Fruit fly (Drosophila melanogaster) whole organism, embryonic: Measurements from ENCODE around the gene Rab19.
A peak's percentile ranks its signal among the peaks of the same experiment; 100 is the strongest.

Experiments
- CG10462 ChIP-seq: fragments of 200-800 bp; sonication (Bioruptor generic); optimal IDR thresholded peaks from 2 replicates; lab custom pipeline; 2016; ENCODE audit warnings: missing biosample characterization, missing genetic modification characterization
- CG12071 ChIP-seq: fragments of 200-800 bp; sonication (Bioruptor generic); optimal IDR thresholded peaks from 3 replicates; lab custom pipeline; 2018; ENCODE audit warnings: missing biosample characterization, mild to moderate bottlenecking, missing genetic modification characterization
- CG12155 ChIP-seq: fragments of 200-800 bp; sonication (Bioruptor generic); optimal IDR thresholded peaks from 3 replicates; lab custom pipeline; 2016; ENCODE audit warnings: missing biosample characterization, missing genetic modification characterization
- CG13287 ChIP-seq: fragments of 200-800 bp; sonication (Bioruptor generic); IDR thresholded peaks from 2 replicates; pipeline ENCODE4 v1.3.6; 2022; ENCODE audit warnings: missing biosample characterization, missing genetic modification characterization; ENCODE audit not compliant: partially characterized antibody
- CG13775 ChIP-seq: fragments of 200-800 bp; sonication (Bioruptor generic); optimal IDR thresholded peaks from 3 replicates; lab custom pipeline; 2017; ENCODE audit warnings: missing biosample characterization, mild to moderate bottlenecking, missing genetic modification characterization
- CG14710 ChIP-seq: fragments of 200-800 bp; sonication (Bioruptor generic); optimal IDR thresholded peaks from 3 replicates; lab custom pipeline; 2019; ENCODE audit warnings: missing biosample characterization, mild to moderate bottlenecking, missing genetic modification characterization, moderate library complexity
- CG14860 ChIP-seq: fragments of 200-800 bp; sonication (Bioruptor generic); IDR thresholded peaks from 3 replicates; pipeline ENCODE4 v1.3.6; 2022; ENCODE audit warnings: missing biosample characterization, missing genetic modification characterization; ENCODE audit not compliant: partially characterized antibody
- CG15011 ChIP-seq: fragments of 200-800 bp; sonication (Bioruptor generic); optimal IDR thresholded peaks from 3 replicates; lab custom pipeline; 2018; ENCODE audit warnings: missing biosample characterization, mild to moderate bottlenecking, missing genetic modification characterization
- CG1529 ChIP-seq: fragments of 200-800 bp; sonication (Bioruptor generic); optimal IDR thresholded peaks from 3 replicates; lab custom pipeline; 2018; ENCODE audit warnings: missing biosample characterization, missing genetic modification characterization
- CG16779 ChIP-seq: fragments of 200-800 bp; sonication (Bioruptor generic); IDR thresholded peaks from 2 replicates; pipeline ENCODE4 v1.3.6; 2022; ENCODE audit warnings: missing biosample characterization, missing genetic modification characterization
- CG17361 ChIP-seq: fragments of 200-800 bp; sonication (Bioruptor generic); IDR thresholded peaks from 3 replicates; pipeline ENCODE4 v1.3.6; 2022; ENCODE audit warnings: missing biosample characterization, missing genetic modification characterization
- CG2120 ChIP-seq: fragments of 200-800 bp; sonication (Bioruptor generic); optimal IDR thresholded peaks from 3 replicates; lab custom pipeline; 2016; ENCODE audit warnings: missing biosample characterization, missing genetic modification characterization
- CG2129 ChIP-seq: fragments of 200-800 bp; sonication (Bioruptor generic); IDR thresholded peaks from 2 replicates; pipeline ENCODE4 v1.3.6; 2022; ENCODE audit warnings: missing biosample characterization, missing genetic modification characterization; ENCODE audit not compliant: partially characterized antibody
- CG34422 ChIP-seq: fragments of 200-800 bp; sonication (Bioruptor generic); IDR thresholded peaks from 3 replicates; pipeline ENCODE4 v1.3.6; 2022; ENCODE audit warnings: missing biosample characterization, missing genetic modification characterization
- CG6791 ChIP-seq: fragments of 200-800 bp; sonication (Bioruptor generic); IDR thresholded peaks from 3 replicates; pipeline ENCODE4 v1.3.6; 2022; ENCODE audit warnings: missing biosample characterization, missing genetic modification characterization; ENCODE audit not compliant: partially characterized antibody
- CG7839 ChIP-seq: fragments of 200-800 bp; sonication (Bioruptor generic); optimal IDR thresholded peaks from 3 replicates; lab custom pipeline; 2018; ENCODE audit warnings: missing biosample characterization, mild to moderate bottlenecking, missing genetic modification characterization, moderate library complexity
- CG9727 ChIP-seq: fragments of 200-800 bp; sonication (Bioruptor generic); optimal IDR thresholded peaks from 3 replicates; lab custom pipeline; 2017; ENCODE audit warnings: missing biosample characterization, mild to moderate bottlenecking, missing genetic modification characterization
- Dad ChIP-seq: fragments of 200-800 bp; sonication (Bioruptor generic); optimal IDR thresholded peaks from 3 replicates; lab custom pipeline; 2016; ENCODE audit warnings: missing biosample characterization, missing genetic modification characterization
- Deaf1 ChIP-seq: fragments of 200-800 bp; optimal IDR thresholded peaks from 3 replicates; lab custom pipeline; 2019; ENCODE audit warnings: missing biosample characterization, mild to moderate bottlenecking, missing genetic modification characterization, moderate library complexity
- Drgx ChIP-seq: fragments of 200-800 bp; sonication (Bioruptor generic); IDR thresholded peaks from 2 replicates; pipeline ENCODE4 v1.3.6; 2022; ENCODE audit warnings: missing biosample characterization, missing genetic modification characterization
- ERR ChIP-seq: fragments of 200-800 bp; sonication (Bioruptor generic); optimal IDR thresholded peaks from 2 replicates; lab custom pipeline; 2016; ENCODE audit warnings: missing biosample characterization, missing genetic modification characterization
- Eip74EF ChIP-seq, 2 experiments: fragments of 200-800 bp in 1 of 2; fragments of >200 bp in 1 of 2; sonication (Bioruptor generic) in 1 of 2; optimal IDR thresholded peaks; 2 replicates each; lab custom pipeline; 2017 to 2019; ENCODE audit warnings: missing biosample characterization in 2 of 2, missing genetic modification characterization in 2 of 2, mild to moderate bottlenecking in 1 of 2, moderate library complexity in 1 of 2
- H15 ChIP-seq: fragments of 200-800 bp; sonication (Bioruptor generic); IDR thresholded peaks from 3 replicates; pipeline ENCODE4 v1.3.6; 2022; ENCODE audit warnings: missing biosample characterization, missing genetic modification characterization
- HLH54F ChIP-seq: fragments of 200-800 bp; sonication (Bioruptor generic); optimal IDR thresholded peaks from 3 replicates; lab custom pipeline; 2016; ENCODE audit warnings: missing biosample characterization, missing genetic modification characterization
- Hand ChIP-seq: fragments of 200-800 bp; sonication (Bioruptor generic); optimal IDR thresholded peaks from 2 replicates; lab custom pipeline; 2017; ENCODE audit warnings: mild to moderate bottlenecking, missing biosample characterization, missing genetic modification reagents, missing genetic modification characterization
- Meics ChIP-seq: fragments of 200-800 bp; sonication (Bioruptor generic); optimal IDR thresholded peaks from 2 replicates; lab custom pipeline; 2017; ENCODE audit warnings: missing biosample characterization, mild to moderate bottlenecking, missing genetic modification characterization
- NfI ChIP-seq: fragments of 200-800 bp; sonication (Bioruptor generic); optimal IDR thresholded peaks from 3 replicates; lab custom pipeline; 2018; ENCODE audit warnings: missing biosample characterization, mild to moderate bottlenecking, missing genetic modification characterization, moderate library complexity
- Opbp ChIP-seq: fragments of 200-800 bp; sonication (Bioruptor generic); IDR thresholded peaks from 3 replicates; pipeline ENCODE4 v1.3.6; 2022; ENCODE audit warnings: missing biosample characterization, missing genetic modification characterization; ENCODE audit not compliant: partially characterized antibody
- Rfx ChIP-seq: fragments of 200-800 bp; sonication (Bioruptor generic); IDR thresholded peaks from 2 replicates; pipeline ENCODE4 v1.3.6; 2022; ENCODE audit warnings: missing biosample characterization, missing genetic modification characterization
- Side ChIP-seq: fragments of 200-800 bp; sonication (Bioruptor generic); optimal IDR thresholded peaks from 2 replicates; lab custom pipeline; 2016; ENCODE audit warnings: missing biosample characterization, missing genetic modification characterization
- Sin3A ChIP-seq: fragments of >200 bp; optimal IDR thresholded peaks from 2 replicates; lab custom pipeline; 2018
- aop ChIP-seq: fragments of 200-800 bp; sonication (Bioruptor generic); IDR thresholded peaks from 2 replicates; pipeline ENCODE4 v1.3.6; 2022; ENCODE audit warnings: missing biosample characterization, missing genetic modification characterization
- ato ChIP-seq: fragments of 200-800 bp; sonication (Bioruptor generic); IDR thresholded peaks from 2 replicates; pipeline ENCODE4 v1.3.6; 2022; ENCODE audit warnings: missing biosample characterization, missing genetic modification characterization; ENCODE audit not compliant: partially characterized antibody
- caup ChIP-seq: fragments of 200-800 bp; sonication (Bioruptor generic); optimal IDR thresholded peaks from 3 replicates; lab custom pipeline; 2017; ENCODE audit warnings: missing biosample characterization, mild to moderate bottlenecking, missing genetic modification characterization, moderate library complexity; ENCODE audit not compliant: severe bottlenecking
- cg ChIP-seq: fragments of 200-800 bp; sonication (Bioruptor generic); optimal IDR thresholded peaks from 3 replicates; lab custom pipeline; 2019; ENCODE audit warnings: missing biosample characterization, mild to moderate bottlenecking, missing genetic modification characterization, moderate library complexity
- ems ChIP-seq: fragments of 200-800 bp; sonication (Bioruptor generic); optimal IDR thresholded peaks from 3 replicates; lab custom pipeline; 2016; ENCODE audit warnings: missing biosample characterization, missing genetic modification characterization
- eve ChIP-seq, 2 experiments: fragments of >200 bp; optimal IDR thresholded peaks; 2 replicates each; lab custom pipeline; 2017; ENCODE audit warnings: missing biosample characterization in 2 of 2, missing genetic modification characterization in 2 of 2
- grn ChIP-seq: fragments of 200-800 bp; sonication (Bioruptor generic); optimal IDR thresholded peaks from 3 replicates; lab custom pipeline; 2017; ENCODE audit warnings: missing biosample characterization, missing genetic modification characterization
- gsb-n ChIP-seq: fragments of 200-800 bp; sonication (Bioruptor generic); optimal IDR thresholded peaks from 3 replicates; lab custom pipeline; 2018; ENCODE audit warnings: missing biosample characterization, mild to moderate bottlenecking, missing genetic modification characterization
- nerfin-1 ChIP-seq: fragments of 200-800 bp; sonication (Bioruptor generic); optimal IDR thresholded peaks from 3 replicates; lab custom pipeline; 2019; ENCODE audit warnings: missing biosample characterization, mild to moderate bottlenecking, missing genetic modification characterization, moderate library complexity
- nerfin-2 ChIP-seq: fragments of 200-800 bp; sonication (Bioruptor generic); IDR thresholded peaks from 2 replicates; pipeline ENCODE4 v1.3.6; 2022; ENCODE audit warnings: missing biosample characterization, missing genetic modification characterization; ENCODE audit not compliant: partially characterized antibody
- nmo ChIP-seq: fragments of 200-800 bp; sonication (Bioruptor generic); optimal IDR thresholded peaks from 2 replicates; lab custom pipeline; 2018; ENCODE audit warnings: missing biosample characterization, mild to moderate bottlenecking, missing genetic modification characterization, moderate library complexity
- scrt ChIP-seq: fragments of 200-800 bp; sonication (Bioruptor generic); optimal IDR thresholded peaks from 2 replicates; lab custom pipeline; 2018; ENCODE audit warnings: missing biosample characterization, mild to moderate bottlenecking, missing genetic modification characterization, moderate library complexity
- stwl ChIP-seq: fragments of 200-800 bp; sonication (Bioruptor generic); optimal IDR thresholded peaks from 3 replicates; lab custom pipeline; 2018; ENCODE audit warnings: missing biosample characterization, mild to moderate bottlenecking, missing genetic modification characterization, moderate library complexity
- tll ChIP-seq, 2 experiments: fragments of 200-800 bp in 1 of 2; fragments of >200 bp in 1 of 2; sonication (Bioruptor generic) in 1 of 2; optimal IDR thresholded peaks; 2 replicates each; lab custom pipeline; 2017 to 2019; ENCODE audit warnings: missing biosample characterization in 2 of 2, missing genetic modification characterization in 2 of 2, mild to moderate bottlenecking in 1 of 2, moderate library complexity in 1 of 2
- wor ChIP-seq: fragments of 200-800 bp; sonication (Bioruptor generic); IDR thresholded peaks from 2 replicates; pipeline ENCODE4 v1.3.6; 2022; ENCODE audit warnings: missing biosample characterization, missing genetic modification characterization
- zf30C ChIP-seq: fragments of 200-800 bp; sonication (Bioruptor generic); optimal IDR thresholded peaks from 3 replicates; lab custom pipeline; 2018; ENCODE audit warnings: missing biosample characterization, mild to moderate bottlenecking, missing genetic modification characterization

Rab19 gene

dm6 chr3L:8299224-8300130 is 2.7 kb downstream of the Rab19 start, which contains the start of the genes Arl5 and CG13671 (continued):
- TF ChIP-seq Side (GFP tag; lab: Kevin White, UChicago): peak; percentile 30
- peak; percentile 70 for TF ChIP-seq Drgx (GFP tag; lab: Robert Waterston, UW)
- peak; percentile 53 for TF ChIP-seq ems
- no peak; the same call in 1 of the 2 replicates for TF ChIP-seq nerfin-2 (GFP tag; lab: Robert Waterston, UW)
- TF ChIP-seq ato: peak; percentile 64
- no peak for TF ChIP-seq Hand (GFP tag; lab: Kevin White, UChicago)
- TF ChIP-seq CG34422 (GFP tag; lab: Robert Waterston, UW): peak; percentile 78
- TF ChIP-seq tll (GFP tag; optimal IDR thresholded peaks at IDR 0.05; lab: Kevin White, UChicago): peak in 1 of 2 experiments; percentile 35
- peak; percentile 73 for TF ChIP-seq CG6791 (GFP tag; lab: Robert Waterston, UW)
- TF ChIP-seq Meics (GFP tag; lab: Kevin White, UChicago): peak; percentile 71
- TF ChIP-seq eve (GFP tag; optimal IDR thresholded peaks at IDR 0.05; lab: Kevin White, UChicago): no peak
- TF ChIP-seq caup: peak; percentile 74
- TF ChIP-seq gsb-n: peak; percentile 76
- TF ChIP-seq Sin3A (lab: Kevin White, UChicago): peak; percentile 67
- TF ChIP-seq Opbp (GFP tag; lab: Robert Waterston, UW): peak; percentile 64; the same call in 2 of the 3 replicates
- peak; percentile 44; the same call in 1 of the 2 replicates for TF ChIP-seq wor (GFP tag; lab: Robert Waterston, UW)
- peak; percentile 62; the same call in 2 of the 3 replicates for TF ChIP-seq CG14860 (GFP tag; lab: Robert Waterston, UW)
- TF ChIP-seq CG13775 (GFP tag; lab: Kevin White, UChicago): peak; percentile 81
- TF ChIP-seq CG17361 (GFP tag; lab: Robert Waterston, UW): peak; percentile 85; the same call in 2 of the 3 replicates
- TF ChIP-seq CG16779 (GFP tag; lab: Robert Waterston, UW): no peak
- peak; percentile 88 for TF ChIP-seq CG12155 (GFP tag; lab: Kevin White, UChicago)
- TF ChIP-seq CG13287 (GFP tag; lab: Robert Waterston, UW): peak; percentile 85
- peak; percentile 79 for TF ChIP-seq CG10462
- TF ChIP-seq Deaf1 (tag; lab: Kevin White, UChicago): no peak
- no peak for TF ChIP-seq CG12071 (GFP tag; lab: Kevin White, UChicago)
- TF ChIP-seq CG7839 (tag; lab: Kevin White, UChicago): peak; percentile 60
- TF ChIP-seq CG2129 (GFP tag; lab: Robert Waterston, UW): peak; percentile 52
- peak; percentile 83 for TF ChIP-seq H15 (GFP tag; lab: Robert Waterston, UW)
- peak; percentile 91 for TF ChIP-seq cg (GFP tag; lab: Kevin White, UChicago)
- TF ChIP-seq CG9727 (GFP tag; lab: Kevin White, UChicago): peak; percentile 83
- TF ChIP-seq nerfin-1 (tag; lab: Kevin White, UChicago): no peak
- peak; percentile 10 for TF ChIP-seq CG1529 (GFP tag; lab: Kevin White, UChicago)
- peak; percentile 91 for TF ChIP-seq CG14710
- TF ChIP-seq HLH54F (GFP tag; lab: Kevin White, UChicago): peak; percentile 56
- TF ChIP-seq NfI: peak; percentile 61
- TF ChIP-seq CG15011 (GFP tag; lab: Kevin White, UChicago): no peak
- peak; percentile 81 for TF ChIP-seq nmo (GFP tag; lab: Kevin White, UChicago)
- peak; percentile 59 for TF ChIP-seq scrt (GFP tag; lab: Kevin White, UChicago)
- peak; percentile 84 for TF ChIP-seq CG2120 (GFP tag; lab: Kevin White, UChicago)
- TF ChIP-seq Rfx: peak; percentile 83
- no peak for TF ChIP-seq aop (GFP tag; lab: Robert Waterston, UW)
- TF ChIP-seq grn (GFP tag; lab: Kevin White, UChicago): peak; percentile 40
- TF ChIP-seq Eip74EF (GFP tag; optimal IDR thresholded peaks at IDR 0.05; lab: Kevin White, UChicago): peak in 1 of 2 experiments; percentile 0
- TF ChIP-seq Dad (GFP tag; lab: Kevin White, UChicago): peak; percentile 44
- TF ChIP-seq zf30C (GFP tag; lab: Kevin White, UChicago): no peak
- TF ChIP-seq stwl: peak; percentile 91
- peak; percentile 13 for TF ChIP-seq ERR (GFP tag; lab: Kevin White, UChicago)
